Worm (Caenorhabditis elegans) whole organism, L2 larva: ENCODE measurements around the gene F38H12.5.

Experiments
- ama-1 ChIP-seq: fragments of 150-350 bp; optimal IDR thresholded peaks from 2 replicates; lab custom pipeline; 2018; ENCODE audit warnings: inconsistent platforms
- ceh-16 ChIP-seq: fragments of 150-350 bp; optimal IDR thresholded peaks from 2 replicates; lab custom pipeline; 2014; ENCODE audit warnings: missing biosample characterization, missing genetic modification characterization
- nhr-77 ChIP-seq: fragments of 150-350 bp; optimal IDR thresholded peaks from 2 replicates; lab custom pipeline; 2014; ENCODE audit warnings: missing biosample characterization, missing genetic modification characterization
- zag-1 ChIP-seq: fragments of 150-350 bp; optimal IDR thresholded peaks from 2 replicates; lab custom pipeline; 2014; ENCODE audit warnings: missing biosample characterization, missing genetic modification characterization

DNA sequence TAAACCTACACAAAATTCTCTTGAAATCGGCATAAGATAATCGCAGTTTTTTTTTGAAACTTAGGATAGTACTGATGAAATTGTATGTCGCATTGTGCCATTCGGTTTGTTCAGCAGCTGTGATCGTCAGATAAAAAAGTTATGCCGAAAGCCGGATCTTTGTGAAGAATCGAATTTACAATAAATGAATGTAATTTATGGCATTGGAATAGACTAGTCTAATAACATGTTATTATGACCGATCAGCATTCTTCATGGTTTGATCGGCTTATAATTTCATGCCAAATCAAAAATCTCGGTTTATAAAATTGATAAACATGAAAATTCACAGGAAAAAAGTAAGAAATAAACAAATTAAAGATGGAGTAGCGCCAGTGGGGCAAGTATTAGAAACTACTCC, 29.7 kb upstream of the F38H12.5 start, which contains the start of gene srw-134:
- TF ChIP-seq zag-1 (tag; lab: Kevin White, UChicago) (no peak), ama-1 (lab: Kevin White, UChicago) (no peak), ceh-16 (no peak), nhr-77 (no peak)
